Fruit fly (Drosophila melanogaster) whole organism, wandering third instar larva: Measurements from ENCODE around the gene Vha100-2.

ENCODE experiments used
- Abd-B ChIP-seq: fragments of >200 bp; optimal IDR thresholded peaks from 2 replicates; lab custom pipeline; 2017; ENCODE audit warnings: missing biosample characterization, missing genetic modification characterization
- CG32264 ChIP-seq: fragments of 200-800 bp; sonication (Bioruptor generic); optimal IDR thresholded peaks from 2 replicates; lab custom pipeline; 2016; ENCODE audit warnings: missing biosample characterization, missing genetic modification characterization
- CG9705 ChIP-seq: fragments of 200-800 bp; sonication (Bioruptor generic); optimal IDR thresholded peaks from 2 replicates; lab custom pipeline; 2018; ENCODE audit warnings: missing biosample characterization, mild to moderate bottlenecking, missing genetic modification characterization
- CrebA ChIP-seq: fragments of 200-800 bp; sonication (Bioruptor generic); optimal IDR thresholded peaks from 2 replicates; lab custom pipeline; 2016; ENCODE audit warnings: missing biosample characterization, mild to moderate bottlenecking, missing genetic modification characterization, borderline replicate concordance
- Dfd ChIP-seq: fragments of >200 bp; optimal IDR thresholded peaks from 2 replicates; lab custom pipeline; 2017; ENCODE audit warnings: missing biosample characterization, missing genetic modification characterization
- Dif ChIP-seq: fragments of 200-275, 200-300 bp; sonication (Bioruptor generic); optimal IDR thresholded peaks from 2 replicates; lab custom pipeline; 2018; ENCODE audit warnings: missing biosample characterization, missing genetic modification characterization; ENCODE audit not compliant: partially characterized antibody
- GATAd ChIP-seq: sonication (Bioruptor generic); optimal IDR thresholded peaks from 2 replicates; lab custom pipeline; 2016; ENCODE audit warnings: missing biosample characterization, missing genetic modification characterization
- HLH106 ChIP-seq: fragments of 200-800 bp; optimal IDR thresholded peaks from 3 replicates; lab custom pipeline; 2019; ENCODE audit warnings: missing biosample characterization, mild to moderate bottlenecking, missing genetic modification characterization, moderate library complexity
- Hnf4 ChIP-seq: fragments of 200-800 bp; sonication (Bioruptor generic); optimal IDR thresholded peaks from 2 replicates; lab custom pipeline; 2016; ENCODE audit warnings: missing biosample characterization, mild to moderate bottlenecking, missing genetic modification characterization
- Hr78 ChIP-seq: fragments of >200 bp; optimal IDR thresholded peaks from 2 replicates; lab custom pipeline; 2017; ENCODE audit warnings: missing biosample characterization, missing genetic modification characterization
- Hr83 ChIP-seq: fragments of 200-300 bp; sonication (Bioruptor generic); optimal IDR thresholded peaks from 2 replicates; lab custom pipeline; 2016; ENCODE audit warnings: missing biosample characterization, mild to moderate bottlenecking, missing genetic modification characterization, moderate library complexity; ENCODE audit not compliant: poor library complexity, severe bottlenecking
- Jra ChIP-seq: sonication (Bioruptor generic); optimal IDR thresholded peaks from 2 replicates; lab custom pipeline; 2016; ENCODE audit warnings: missing biosample characterization, missing genetic modification characterization
- Mio ChIP-seq: sonication (Bioruptor generic); optimal IDR thresholded peaks from 2 replicates; lab custom pipeline; 2016; ENCODE audit warnings: missing biosample characterization, missing genetic modification characterization
- Myc ChIP-seq: fragments of >200 bp; optimal IDR thresholded peaks from 2 replicates; lab custom pipeline; 2017
- N ChIP-seq: fragments of >200 bp; optimal IDR thresholded peaks from 2 replicates; lab custom pipeline; 2018; ENCODE audit warnings: missing biosample characterization, missing external identifiers, missing genetic modification characterization
- OdsH ChIP-seq: fragments of 200-800 bp; sonication (Bioruptor generic); optimal IDR thresholded peaks from 2 replicates; lab custom pipeline; 2016; ENCODE audit warnings: missing biosample characterization, mild to moderate bottlenecking, missing genetic modification characterization
- Rel ChIP-seq, 2 experiments: fragments of 200-800 bp; sonication (Bioruptor generic) in 1 of 2; optimal IDR thresholded peaks; 2 replicates in 1 of 2; 3 replicates in 1 of 2; lab custom pipeline; 2016 to 2019; ENCODE audit warnings: mild to moderate bottlenecking in 2 of 2, missing biosample characterization in 2 of 2, missing genetic modification characterization in 2 of 2, moderate library complexity in 1 of 2
- Sp1 ChIP-seq: fragments of 200-800 bp; sonication (Bioruptor generic); optimal IDR thresholded peaks from 3 replicates; lab custom pipeline; 2019; ENCODE audit warnings: missing biosample characterization, mild to moderate bottlenecking, missing genetic modification characterization, moderate library complexity
- Vsx2 ChIP-seq: fragments of 200-300, 225-300 bp; sonication (Bioruptor generic); optimal IDR thresholded peaks from 2 replicates; lab custom pipeline; 2018; ENCODE audit warnings: missing biosample characterization, missing genetic modification characterization; ENCODE audit not compliant: partially characterized antibody
- br ChIP-seq: fragments of 200-800 bp; sonication (Bioruptor generic); optimal IDR thresholded peaks from 2 replicates; lab custom pipeline; 2016; ENCODE audit warnings: missing biosample characterization, missing genetic modification characterization
- brk ChIP-seq: fragments of 200-800 bp; sonication (Bioruptor generic); optimal IDR thresholded peaks from 2 replicates; lab custom pipeline; 2016; ENCODE audit warnings: missing biosample characterization, mild to moderate bottlenecking, missing genetic modification characterization
- dl ChIP-seq, 2 experiments: fragments of 175-275, 200-275 bp in 1 of 2; fragments of 200-275 bp in 1 of 2; sonication (Bioruptor generic); optimal IDR thresholded peaks; lab custom pipeline; 2018; ENCODE audit warnings: mild to moderate bottlenecking in 2 of 2, missing biosample characterization in 2 of 2, missing genetic modification characterization in 2 of 2, moderate library complexity in 2 of 2; ENCODE audit not compliant: partially characterized antibody in 2 of 2, insufficient read depth in 1 of 2
- dmrt93B ChIP-seq: fragments of 200-800 bp; sonication (Bioruptor generic); optimal IDR thresholded peaks from 2 replicates; lab custom pipeline; 2018; ENCODE audit warnings: missing biosample characterization, mild to moderate bottlenecking, missing genetic modification characterization
- dsf ChIP-seq: sonication (Bioruptor generic); optimal IDR thresholded peaks from 2 replicates; lab custom pipeline; 2016; ENCODE audit warnings: missing biosample characterization, missing genetic modification characterization, borderline replicate concordance
- ey ChIP-seq: fragments of 200-800 bp; sonication (Bioruptor generic); optimal IDR thresholded peaks from 2 replicates; lab custom pipeline; 2016; ENCODE audit warnings: missing biosample characterization, missing genetic modification characterization
- foxo ChIP-seq, 2 experiments: fragments of 200-800 bp; sonication (Bioruptor generic); optimal IDR thresholded peaks; 2 replicates in 1 of 2; 3 replicates in 1 of 2; lab custom pipeline; 2016 to 2017; ENCODE audit warnings: missing biosample characterization in 2 of 2, missing genetic modification characterization in 2 of 2
- fru ChIP-seq: fragments of 200-800 bp; sonication (Bioruptor generic); optimal IDR thresholded peaks from 3 replicates; lab custom pipeline; 2016; ENCODE audit warnings: missing biosample characterization, mild to moderate bottlenecking, missing genetic modification characterization
- h ChIP-seq: fragments of 200-800 bp; sonication (Bioruptor generic); optimal IDR thresholded peaks from 3 replicates; lab custom pipeline; 2016; ENCODE audit warnings: missing biosample characterization, mild to moderate bottlenecking, missing genetic modification characterization
- jim ChIP-seq: fragments of 175-275, 200-325 bp; sonication (Bioruptor generic); optimal IDR thresholded peaks from 2 replicates; lab custom pipeline; 2016; ENCODE audit warnings: missing biosample characterization, mild to moderate bottlenecking, missing genetic modification characterization
- lola ChIP-seq: fragments of >200 bp; optimal IDR thresholded peaks from 2 replicates; lab custom pipeline; 2017; ENCODE audit warnings: missing biosample characterization, missing genetic modification characterization
- pan ChIP-seq: fragments of >200 bp; optimal IDR thresholded peaks from 2 replicates; lab custom pipeline; 2017
- psq ChIP-seq: fragments of 200-800 bp; sonication (Bioruptor generic); optimal IDR thresholded peaks from 3 replicates; lab custom pipeline; 2017; ENCODE audit warnings: missing biosample characterization, mild to moderate bottlenecking, missing genetic modification characterization, moderate library complexity
- rgr ChIP-seq: fragments of 200-800 bp; sonication (Bioruptor generic); optimal IDR thresholded peaks from 3 replicates; lab custom pipeline; 2016; ENCODE audit warnings: missing biosample characterization, mild to moderate bottlenecking, missing genetic modification characterization
- sage ChIP-seq: fragments of 200-800 bp; sonication (Bioruptor generic); optimal IDR thresholded peaks from 2 replicates; lab custom pipeline; 2016; ENCODE audit warnings: missing biosample characterization, mild to moderate bottlenecking, missing genetic modification characterization
- sv ChIP-seq: fragments of 200-800 bp; sonication (Bioruptor generic); optimal IDR thresholded peaks from 3 replicates; lab custom pipeline; 2016; ENCODE audit warnings: missing biosample characterization, missing genetic modification characterization
- tai ChIP-seq: sonication (Bioruptor generic); optimal IDR thresholded peaks from 2 replicates; lab custom pipeline; 2016; ENCODE audit warnings: missing biosample characterization, missing genetic modification characterization
- usp ChIP-seq: fragments of >200 bp; optimal IDR thresholded peaks from 2 replicates; lab custom pipeline; 2017; ENCODE audit warnings: missing biosample characterization, missing genetic modification characterization
- woc ChIP-seq: sonication (Bioruptor generic); optimal IDR thresholded peaks from 2 replicates; lab custom pipeline; 2016; ENCODE audit warnings: missing biosample characterization, mild to moderate bottlenecking, missing genetic modification characterization

The Vha100-2 gene

DNA sequence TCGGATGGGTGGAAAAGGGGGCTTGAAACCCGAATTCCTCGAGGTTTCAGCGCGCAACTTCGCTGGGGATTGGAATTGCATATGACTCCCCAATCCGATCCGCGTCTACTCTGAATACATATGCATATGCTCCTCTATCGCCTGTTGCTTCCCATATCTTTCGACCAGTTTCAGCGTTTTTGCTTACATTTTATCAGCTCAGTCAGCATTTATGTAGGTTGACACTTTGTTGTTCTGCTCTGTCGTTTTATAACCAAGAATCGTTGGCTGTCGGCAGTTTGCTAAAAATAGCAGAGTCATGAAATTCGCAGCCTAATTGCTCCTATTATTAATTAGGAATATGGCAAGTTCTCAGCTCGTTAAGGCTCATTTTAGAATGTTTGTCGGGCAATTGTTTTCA, 3.3 kb downstream of the Vha100-2 start:
- TF ChIP-seq dsf (no peak), HLH106 (tag; lab: Kevin White, UChicago) (no peak), psq (GFP tag; lab: Kevin White, UChicago) (no peak), GATAd (no peak), dl (GFP tag; optimal IDR thresholded peaks at IDR 0.05; lab: Kevin White, UChicago; ENCODE audit: insufficient read depth in 1 of 2, partially characterized antibody in 2 of 2) (no peak), Mio (GFP tag; lab: Kevin White, UChicago) (no peak), fru (GFP tag; lab: Kevin White, UChicago) (no peak), Dfd (GFP tag; lab: Kevin White, UChicago) (no peak), woc (GFP tag; lab: Kevin White, UChicago) (no peak), CG32264 (GFP tag; lab: Kevin White, UChicago) (no peak), tai (GFP tag; lab: Kevin White, UChicago) (no peak), OdsH (GFP tag; lab: Kevin White, UChicago) (no peak), h (GFP tag; lab: Kevin White, UChicago) (no peak), Abd-B (GFP tag; lab: Kevin White, UChicago) (no peak)

DNA sequence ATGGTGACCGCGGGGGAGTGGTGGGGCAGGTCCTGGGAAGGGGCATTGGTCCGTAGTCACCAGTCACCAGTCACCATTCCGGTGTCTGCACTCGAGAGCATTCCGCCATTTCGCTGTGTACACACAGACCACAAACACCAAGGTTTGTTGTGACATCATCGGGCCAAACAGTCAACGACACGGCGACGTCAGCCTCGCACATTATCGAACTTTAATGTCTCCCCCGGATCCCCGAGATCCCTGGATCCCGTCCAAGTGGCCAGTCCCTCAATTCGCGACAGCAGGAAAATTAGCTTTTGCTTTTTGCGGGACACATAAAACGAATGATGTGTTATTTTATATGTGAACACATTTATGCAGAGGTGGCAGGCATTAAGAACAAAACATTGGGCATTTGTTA, 4.1 kb downstream of the Vha100-2 start:
- no peak for TF ChIP-seq Jra (GFP tag; lab: Kevin White, UChicago)
- peak; percentile 0 for TF ChIP-seq Hnf4 (GFP tag; lab: Kevin White, UChicago)

DNA sequence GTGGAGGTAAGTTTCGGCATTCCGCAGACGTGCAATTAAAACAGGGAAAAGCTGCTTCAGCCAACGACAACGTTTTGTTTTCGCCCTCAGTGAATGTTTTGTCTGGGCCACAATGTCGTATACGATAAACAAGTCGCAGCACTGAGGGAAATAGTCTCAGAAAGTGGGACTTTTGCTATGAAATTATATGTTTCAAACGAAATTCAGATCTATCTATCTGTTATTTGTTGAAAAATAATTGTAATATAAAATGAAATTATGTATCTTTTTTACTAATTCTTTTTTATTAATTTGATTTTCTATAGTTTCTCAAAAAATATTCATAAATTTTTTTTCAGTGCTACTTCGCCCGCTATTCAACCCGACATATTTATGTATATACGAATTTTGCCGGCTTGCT, 5.5 kb downstream of the Vha100-2 start:
- TF ChIP-seq sage (GFP tag; lab: Kevin White, UChicago) (no peak), OdsH (GFP tag; lab: Kevin White, UChicago) (peak; percentile 79), Hr78 (no peak), Sp1 (GFP tag; lab: Kevin White, UChicago) (peak; percentile 73), N (no peak), dsf (no peak), ey (GFP tag; lab: Kevin White, UChicago) (peak; percentile 40), woc (GFP tag; lab: Kevin White, UChicago) (no peak), usp (no peak), Vsx2 (GFP tag; lab: Kevin White, UChicago) (no peak), h (GFP tag; lab: Kevin White, UChicago) (peak; percentile 41), rgr (GFP tag; lab: Kevin White, UChicago) (peak; percentile 79), GATAd (no peak), Hr83 (GFP tag; lab: Kevin White, UChicago) (no peak), HLH106 (tag; lab: Kevin White, UChicago) (peak; percentile 75), CG32264 (GFP tag; lab: Kevin White, UChicago) (no peak), fru (GFP tag; lab: Kevin White, UChicago) (peak; percentile 51), Dfd (GFP tag; lab: Kevin White, UChicago) (no peak), sv (GFP tag; lab: Kevin White, UChicago) (no peak), tai (GFP tag; lab: Kevin White, UChicago) (no peak), Mio (GFP tag; lab: Kevin White, UChicago) (no peak), jim (GFP tag; lab: Kevin White, UChicago) (no peak), Rel (GFP tag; optimal IDR thresholded peaks at IDR 0.05; lab: Kevin White, UChicago) (peak; percentile 18), Rel (tag; optimal IDR thresholded peaks at IDR 0.05; lab: Kevin White, UChicago) (no peak), Dif (no peak), Hnf4 (GFP tag; lab: Kevin White, UChicago) (no peak), lola (GFP tag; lab: Kevin White, UChicago) (no peak), CrebA (GFP tag; lab: Kevin White, UChicago) (no peak), dmrt93B (no peak), Myc (lab: Kevin White, UChicago) (no peak), Jra (GFP tag; lab: Kevin White, UChicago) (no peak), Abd-B (GFP tag; lab: Kevin White, UChicago) (no peak), dl (GFP tag; optimal IDR thresholded peaks at IDR 0.05; lab: Kevin White, UChicago; ENCODE audit: insufficient read depth in 1 of 2, partially characterized antibody in 2 of 2) (no peak), br (peak; percentile 29), foxo (GFP tag; optimal IDR thresholded peaks at IDR 0.05; lab: Kevin White, UChicago) (peak in 1 of 2 experiments; percentile 83), psq (GFP tag; lab: Kevin White, UChicago) (peak; percentile 69), CG9705 (GFP tag; lab: Kevin White, UChicago) (no peak), pan (no peak), brk (GFP tag; lab: Kevin White, UChicago) (no peak)
